Fruit fly (Drosophila melanogaster): ENCODE measurements around the gene OXA1L.

dm6 chr3L:10876036-10876435 lies 10.2 kb downstream of the OXA1L start:
- TF ChIP-seq ttk (optimal IDR thresholded peaks at IDR 0.05) (no peak), psq (optimal IDR thresholded peaks at IDR 0.05) (no peak), Myc (optimal IDR thresholded peaks at IDR 0.05) (no peak)

All from Kc167 (cell line).